Worm (Caenorhabditis elegans): ENCODE data around the gene D1086.5.

DNA sequence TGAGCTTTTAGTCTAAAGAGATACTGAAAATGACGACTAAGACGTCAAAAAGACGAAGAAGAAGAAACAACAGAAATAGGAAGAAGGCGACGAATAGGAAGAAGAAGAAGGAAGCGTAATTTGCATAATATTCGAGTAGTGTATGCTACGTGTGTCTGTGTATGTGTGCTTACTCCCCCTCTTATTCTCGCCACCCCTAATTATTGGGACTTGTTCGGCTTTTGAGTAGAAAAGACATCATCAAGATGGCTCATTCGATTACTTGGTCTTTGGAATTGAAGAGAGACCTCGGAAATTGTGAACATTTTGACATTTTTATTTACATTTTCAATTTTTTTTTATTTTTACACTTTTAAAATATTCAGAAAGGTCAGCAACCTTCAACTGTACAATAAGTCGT, 40.1 kb upstream of the D1086.5 start:
- TF ChIP-seq aly-2 (tag; optimal IDR thresholded peaks at IDR 0.05) (no peak), nhr-6 (tag; optimal IDR thresholded peaks at IDR 0.05) (no peak), zag-1 (tag; optimal IDR thresholded peaks at IDR 0.05) (no peak), mbf-1 (tag; optimal IDR thresholded peaks at IDR 0.05) (no peak), unc-62 (GFP tag; optimal IDR thresholded peaks at IDR 0.05) (no peak), gmeb-1 (tag; optimal IDR thresholded peaks at IDR 0.05) (no peak)
